Fruit fly (Drosophila melanogaster) whole organism, embryonic: ENCODE measurements around the gene CG7714.

Experiments used
- Ada2b ChIP-seq: fragments of 200-800 bp; sonication (Bioruptor generic); IDR thresholded peaks from 2 replicates; pipeline ENCODE4 v1.3.6; 2022; ENCODE audit warnings: missing biosample characterization, missing genetic modification characterization
- Asciz ChIP-seq: fragments of 200-800 bp; sonication (Bioruptor generic); optimal IDR thresholded peaks from 2 replicates; lab custom pipeline; 2017; ENCODE audit warnings: missing biosample characterization, mild to moderate bottlenecking, missing genetic modification characterization, missing genetic modification reagents
- B-H1 ChIP-seq: fragments of 200-800 bp; sonication (Bioruptor generic); IDR thresholded peaks from 3 replicates; pipeline ENCODE4 v1.3.6; 2022; ENCODE audit warnings: missing biosample characterization, missing genetic modification characterization
- BEAF-32 ChIP-seq: fragments of 200-800 bp; sonication (Bioruptor generic); optimal IDR thresholded peaks from 3 replicates; lab custom pipeline; 2017; ENCODE audit warnings: missing biosample characterization, missing genetic modification characterization, mild to moderate bottlenecking, moderate library complexity, missing genetic modification reagents
- CG10543 ChIP-seq: fragments of 200-800 bp; sonication (Bioruptor generic); optimal IDR thresholded peaks from 3 replicates; lab custom pipeline; 2017; ENCODE audit warnings: missing biosample characterization, mild to moderate bottlenecking, missing genetic modification characterization, moderate library complexity
- CG11398 ChIP-seq: fragments of 200-800 bp; sonication (Bioruptor generic); optimal IDR thresholded peaks from 2 replicates; lab custom pipeline; 2016; ENCODE audit warnings: missing biosample characterization, missing genetic modification characterization
- CG14441 ChIP-seq: fragments of 200-800 bp; sonication (Bioruptor generic); IDR thresholded peaks from 2 replicates; pipeline ENCODE4 v1.3.6; 2022; ENCODE audit warnings: missing biosample characterization, missing genetic modification characterization
- CG14710 ChIP-seq: fragments of 200-800 bp; sonication (Bioruptor generic); optimal IDR thresholded peaks from 3 replicates; lab custom pipeline; 2019; ENCODE audit warnings: missing biosample characterization, mild to moderate bottlenecking, missing genetic modification characterization, moderate library complexity
- CG14965 ChIP-seq: fragments of 200-800 bp; sonication (Bioruptor generic); optimal IDR thresholded peaks from 2 replicates; lab custom pipeline; 2016; ENCODE audit warnings: missing biosample characterization, missing genetic modification characterization, borderline replicate concordance
- CG15011 ChIP-seq: fragments of 200-800 bp; sonication (Bioruptor generic); optimal IDR thresholded peaks from 3 replicates; lab custom pipeline; 2018; ENCODE audit warnings: missing biosample characterization, mild to moderate bottlenecking, missing genetic modification characterization
- CG15479 ChIP-seq: fragments of 200-800 bp; sonication (Bioruptor generic); optimal IDR thresholded peaks from 3 replicates; lab custom pipeline; 2019; ENCODE audit warnings: missing biosample characterization, mild to moderate bottlenecking, missing genetic modification characterization, moderate library complexity
- CG15696 ChIP-seq: fragments of 200-800 bp; sonication (Bioruptor generic); optimal IDR thresholded peaks from 2 replicates; lab custom pipeline; 2019; ENCODE audit warnings: missing biosample characterization, mild to moderate bottlenecking, missing genetic modification characterization, moderate library complexity
- CG17612 ChIP-seq: fragments of 200-800 bp; sonication (Bioruptor generic); IDR thresholded peaks from 2 replicates; pipeline ENCODE4 v1.3.6; 2022; ENCODE audit warnings: missing biosample characterization, missing genetic modification characterization
- CG2712 ChIP-seq: fragments of 200-800 bp; optimal IDR thresholded peaks from 3 replicates; lab custom pipeline; 2019; ENCODE audit warnings: missing biosample characterization, mild to moderate bottlenecking, missing genetic modification characterization, moderate library complexity
- CG33213 ChIP-seq: fragments of 200-800 bp; sonication (Bioruptor generic); optimal IDR thresholded peaks from 3 replicates; lab custom pipeline; 2016; ENCODE audit warnings: missing biosample characterization, missing genetic modification characterization
- CG3838 ChIP-seq: fragments of 200-800 bp; sonication (Bioruptor generic); optimal IDR thresholded peaks from 3 replicates; lab custom pipeline; 2016; ENCODE audit warnings: missing biosample characterization, missing genetic modification characterization
- CG43689 ChIP-seq: fragments of 200-800 bp; sonication (Bioruptor generic); IDR thresholded peaks from 2 replicates; pipeline ENCODE4 v1.3.6; 2022; ENCODE audit warnings: missing biosample characterization, missing genetic modification characterization
- CG4617 ChIP-seq: fragments of 200-800 bp; sonication (Bioruptor generic); optimal IDR thresholded peaks from 3 replicates; lab custom pipeline; 2016; ENCODE audit warnings: missing biosample characterization, missing genetic modification characterization, borderline replicate concordance
- CG4707 ChIP-seq: fragments of 200-800 bp; sonication (Bioruptor generic); optimal IDR thresholded peaks from 2 replicates; lab custom pipeline; 2018; ENCODE audit warnings: missing biosample characterization, mild to moderate bottlenecking, missing genetic modification characterization, moderate library complexity
- D ChIP-seq, 2 experiments: fragments of 200-800 bp in 1 of 2; fragments of >200 bp in 1 of 2; sonication (Bioruptor generic) in 1 of 2; optimal IDR thresholded peaks; 2 replicates in 1 of 2; 3 replicates in 1 of 2; lab custom pipeline; 2017; ENCODE audit warnings: mild to moderate bottlenecking in 1 of 2, missing biosample characterization in 1 of 2, missing genetic modification characterization in 1 of 2, missing genetic modification reagents in 1 of 2
- ERR ChIP-seq: fragments of 200-800 bp; sonication (Bioruptor generic); optimal IDR thresholded peaks from 2 replicates; lab custom pipeline; 2016; ENCODE audit warnings: missing biosample characterization, missing genetic modification characterization
- GATAe ChIP-seq: fragments of 200-800 bp; sonication (Bioruptor generic); conservative IDR thresholded peaks from 2 replicates; pipeline ENCODE4 v1.3.6; 2022; ENCODE audit warnings: missing biosample characterization, missing genetic modification characterization
- Hey ChIP-seq: fragments of 200-800 bp; sonication (Bioruptor generic); optimal IDR thresholded peaks from 3 replicates; lab custom pipeline; 2018; ENCODE audit warnings: missing biosample characterization, mild to moderate bottlenecking, missing genetic modification characterization
- Med ChIP-seq: fragments of 200-800 bp; sonication (Bioruptor generic); peaks from one replicate; lab custom pipeline; 2016; ENCODE audit warnings: missing biosample characterization, missing genetic modification characterization, mild to moderate bottlenecking, inconsistent platforms, moderate library complexity
- Neu2 ChIP-seq: fragments of 200-800 bp; sonication (Bioruptor generic); optimal IDR thresholded peaks from 3 replicates; lab custom pipeline; 2016; ENCODE audit warnings: missing biosample characterization, missing genetic modification characterization, borderline replicate concordance
- Rx ChIP-seq: fragments of 200-800 bp; sonication (Bioruptor generic); IDR thresholded peaks from 2 replicates; pipeline ENCODE4 v1.3.6; 2022; ENCODE audit warnings: missing biosample characterization, missing genetic modification characterization
- Sin3A ChIP-seq: fragments of >200 bp; optimal IDR thresholded peaks from 2 replicates; lab custom pipeline; 2018
- Spps ChIP-seq: fragments of 200-800 bp; sonication (Bioruptor generic); optimal IDR thresholded peaks from 2 replicates; lab custom pipeline; 2018; ENCODE audit warnings: missing biosample characterization, mild to moderate bottlenecking, missing genetic modification characterization
- Sry-β ChIP-seq: fragments of 200-800 bp; sonication (Bioruptor generic); optimal IDR thresholded peaks from 2 replicates; lab custom pipeline; 2018; ENCODE audit warnings: missing biosample characterization, mild to moderate bottlenecking, missing genetic modification characterization, moderate library complexity
- YL-1 ChIP-seq: fragments of 200-800 bp; sonication (Bioruptor generic); optimal IDR thresholded peaks from 3 replicates; lab custom pipeline; 2017; ENCODE audit warnings: missing biosample characterization, mild to moderate bottlenecking, missing genetic modification characterization
- abd-A ChIP-seq: fragments of 200-800 bp; sonication (Bioruptor generic); optimal IDR thresholded peaks from 3 replicates; lab custom pipeline; 2019; ENCODE audit warnings: missing biosample characterization, mild to moderate bottlenecking, missing genetic modification characterization, moderate library complexity
- bbx ChIP-seq: fragments of 200-800 bp; sonication (Bioruptor generic); IDR thresholded peaks from 2 replicates; pipeline ENCODE4 v1.3.6; 2022; ENCODE audit warnings: missing biosample characterization, missing genetic modification characterization; ENCODE audit not compliant: partially characterized antibody
- chm ChIP-seq: fragments of 200-800 bp; sonication (Bioruptor generic); IDR thresholded peaks from 2 replicates; pipeline ENCODE4 v1.3.6; 2022; ENCODE audit warnings: missing biosample characterization, missing genetic modification characterization
- ci ChIP-seq: fragments of 200-800 bp; sonication (Bioruptor generic); IDR thresholded peaks from 3 replicates; pipeline ENCODE4 v1.3.6; 2022; ENCODE audit warnings: missing biosample characterization, missing genetic modification characterization
- da ChIP-seq: fragments of 200-800 bp; sonication (Bioruptor generic); optimal IDR thresholded peaks from 2 replicates; lab custom pipeline; 2016; ENCODE audit warnings: missing biosample characterization, missing genetic modification characterization
- ftz-f1 ChIP-seq: fragments of 200-800 bp; sonication (Bioruptor generic); optimal IDR thresholded peaks from 2 replicates; lab custom pipeline; 2016; ENCODE audit warnings: missing biosample characterization, missing genetic modification characterization
- grn ChIP-seq: fragments of 200-800 bp; sonication (Bioruptor generic); optimal IDR thresholded peaks from 3 replicates; lab custom pipeline; 2017; ENCODE audit warnings: missing biosample characterization, missing genetic modification characterization
- lmd ChIP-seq: fragments of 200-800 bp; sonication (Bioruptor generic); IDR thresholded peaks from 2 replicates; pipeline ENCODE4 v1.3.6; 2022; ENCODE audit warnings: missing biosample characterization, missing genetic modification characterization
- luna ChIP-seq: fragments of 200-800 bp; sonication (Bioruptor generic); optimal IDR thresholded peaks from 2 replicates; lab custom pipeline; 2016; ENCODE audit warnings: missing biosample characterization, missing genetic modification characterization
- org-1 ChIP-seq: fragments of 200-800 bp; sonication (Bioruptor generic); optimal IDR thresholded peaks from 2 replicates; lab custom pipeline; 2017; ENCODE audit warnings: missing biosample characterization, missing genetic modification characterization
- psq ChIP-seq: fragments of 200-800 bp; sonication (Bioruptor generic); optimal IDR thresholded peaks from 2 replicates; lab custom pipeline; 2017; ENCODE audit warnings: missing biosample characterization, missing genetic modification characterization
- shn ChIP-seq: fragments of 200-800 bp; sonication (Bioruptor generic); optimal IDR thresholded peaks from 3 replicates; lab custom pipeline; 2016; ENCODE audit warnings: missing biosample characterization, missing genetic modification characterization
- sima ChIP-seq: fragments of 200-800 bp; sonication (Bioruptor generic); optimal IDR thresholded peaks from 2 replicates; lab custom pipeline; 2016; ENCODE audit warnings: missing biosample characterization, missing genetic modification characterization
- tap ChIP-seq: fragments of 200-800 bp; optimal IDR thresholded peaks from 3 replicates; lab custom pipeline; 2019; ENCODE audit warnings: missing biosample characterization, mild to moderate bottlenecking, missing genetic modification characterization, moderate library complexity
- unpg ChIP-seq: fragments of 200-800 bp; sonication (Bioruptor generic); optimal IDR thresholded peaks from 3 replicates; lab custom pipeline; 2018; ENCODE audit warnings: missing biosample characterization, mild to moderate bottlenecking, missing genetic modification characterization, moderate library complexity
- vvl ChIP-seq: fragments of 200-800 bp; sonication (Bioruptor generic); IDR thresholded peaks from 2 replicates; pipeline ENCODE4 v1.3.6; 2022; ENCODE audit warnings: missing biosample characterization, missing genetic modification characterization

Gene CG7714

dm6 chr3R:18722490-18722889 lies 3.7 kb downstream of the CG7714 start, which contains the start of gene CG34283 (continued):
- peak; percentile 41 for TF ChIP-seq Neu2 (GFP tag; lab: Kevin White, UChicago)

dm6 chr3R:18721368-18721767 lies 4.9 kb downstream of the CG7714 start:
- peak; percentile 96 for TF ChIP-seq Hey (tag; lab: Kevin White, UChicago)
- peak; percentile 5 for TF ChIP-seq Med
- no peak for TF ChIP-seq D (optimal IDR thresholded peaks at IDR 0.05; lab: Kevin White, UChicago)
- peak; percentile 2 for TF ChIP-seq D (GFP tag; optimal IDR thresholded peaks at IDR 0.05; lab: Kevin White, UChicago)
- no peak for TF ChIP-seq CG33213
- peak; percentile 57 for TF ChIP-seq abd-A (tag; lab: Kevin White, UChicago)
- no peak for TF ChIP-seq ftz-f1 (GFP tag; lab: Kevin White, UChicago)
- TF ChIP-seq chm (GFP tag; lab: Robert Waterston, UW) = no peak
- TF ChIP-seq ci (GFP tag; lab: Robert Waterston, UW) = no peak
- no peak for TF ChIP-seq YL-1
- TF ChIP-seq Rx (GFP tag; lab: Robert Waterston, UW) = no peak
- no peak for TF ChIP-seq psq (GFP tag; lab: Kevin White, UChicago)
- no peak for TF ChIP-seq luna

- peak; percentile 74 for TF ChIP-seq ERR (GFP tag; lab: Kevin White, UChicago)
- peak; percentile 58 for TF ChIP-seq CG11398 (GFP tag; lab: Kevin White, UChicago)
- no peak for TF ChIP-seq CG17612
- peak; percentile 73 for TF ChIP-seq CG15011
- TF ChIP-seq Asciz (GFP tag; lab: Kevin White, UChicago) = peak; percentile 82
- TF ChIP-seq sima (GFP tag; lab: Kevin White, UChicago) = peak; percentile 30
- peak; percentile 92 for TF ChIP-seq ci (GFP tag; lab: Robert Waterston, UW)
- TF ChIP-seq Sry-β (GFP tag; lab: Kevin White, UChicago) = no peak
- TF ChIP-seq unpg = peak; percentile 87
- TF ChIP-seq BEAF-32 (GFP tag; lab: Kevin White, UChicago) = no peak
- TF ChIP-seq bbx (GFP tag; lab: Robert Waterston, UW) = no peak
- TF ChIP-seq YL-1 = no peak
- peak; percentile 65 for TF ChIP-seq CG33213
- TF ChIP-seq CG14441 (GFP tag; lab: Robert Waterston, UW) = peak; percentile 84; the same call in 1 of the 2 replicates
- TF ChIP-seq Spps (tag; lab: Kevin White, UChicago) = peak; percentile 31
- peak; percentile 88 for TF ChIP-seq org-1 (GFP tag; lab: Kevin White, UChicago)
- TF ChIP-seq CG4707 (GFP tag; lab: Kevin White, UChicago) = peak; percentile 34
- peak; percentile 25 for TF ChIP-seq CG14965 (GFP tag; lab: Kevin White, UChicago)
- peak; percentile 78 for TF ChIP-seq B-H1 (GFP tag; lab: Robert Waterston, UW)
- TF ChIP-seq GATAe (GFP tag; lab: Robert Waterston, UW) = peak; percentile 38; the same call in 1 of the 2 replicates
- peak; percentile 94 for TF ChIP-seq CG10543 (GFP tag; lab: Kevin White, UChicago)
- TF ChIP-seq CG15696 (tag; lab: Kevin White, UChicago) = peak; percentile 59
- peak; percentile 55 for TF ChIP-seq CG43689 (GFP tag; lab: Robert Waterston, UW)
- peak; percentile 93 for TF ChIP-seq CG2712
- no peak for TF ChIP-seq CG15479 (GFP tag; lab: Kevin White, UChicago)
- TF ChIP-seq tap = peak; percentile 86
- peak; percentile 82; the same call in 1 of the 2 replicates for TF ChIP-seq Ada2b (GFP tag; lab: Robert Waterston, UW)
- TF ChIP-seq vvl (GFP tag; lab: Robert Waterston, UW) = peak; percentile 89
- no peak for TF ChIP-seq Sin3A (lab: Kevin White, UChicago)
- peak; percentile 63 for TF ChIP-seq da
- peak; percentile 29 for TF ChIP-seq shn (GFP tag; lab: Kevin White, UChicago)
- peak; percentile 46 for TF ChIP-seq CG3838 (GFP tag; lab: Kevin White, UChicago)
- TF ChIP-seq lmd (GFP tag; lab: Robert Waterston, UW) = peak; percentile 84
- TF ChIP-seq CG4617 = peak; percentile 32
- TF ChIP-seq grn (GFP tag; lab: Kevin White, UChicago) = peak; percentile 44
- TF ChIP-seq CG14710 (tag; lab: Kevin White, UChicago) = peak; percentile 74
Observed at dm6 chr3R:18719767-18720341, 6.4 kb downstream of the CG7714 start.
